Fruit fly (Drosophila melanogaster) whole organism, embryonic: ENCODE data around the gene Sfp70A4.
A peak's percentile ranks its signal among the peaks of the same experiment; 100 is the strongest.

Experiments used
- Bteb2 ChIP-seq: fragments of 200-800 bp; sonication (Bioruptor generic); optimal IDR thresholded peaks from 2 replicates; lab custom pipeline; 2016; ENCODE audit warnings: missing biosample characterization, missing genetic modification characterization
- CG11504 ChIP-seq: fragments of 200-800 bp; sonication (Bioruptor generic); optimal IDR thresholded peaks from 3 replicates; lab custom pipeline; 2019; ENCODE audit warnings: missing biosample characterization, mild to moderate bottlenecking, missing genetic modification characterization, moderate library complexity
- CG12391 ChIP-seq: fragments of 200-800 bp; sonication (Bioruptor generic); optimal IDR thresholded peaks from 3 replicates; lab custom pipeline; 2018; ENCODE audit warnings: missing biosample characterization, mild to moderate bottlenecking, missing genetic modification characterization, moderate library complexity
- CG13296 ChIP-seq: fragments of 200-800 bp; sonication (Bioruptor generic); optimal IDR thresholded peaks from 3 replicates; lab custom pipeline; 2018; ENCODE audit warnings: missing biosample characterization, mild to moderate bottlenecking, missing genetic modification characterization
- CG17359 ChIP-seq: fragments of 200-800 bp; sonication (Bioruptor generic); optimal IDR thresholded peaks from 3 replicates; lab custom pipeline; 2018; ENCODE audit warnings: missing biosample characterization, mild to moderate bottlenecking, missing genetic modification characterization, moderate library complexity
- CG2875 ChIP-seq: fragments of 200-800 bp; sonication (Bioruptor generic); optimal IDR thresholded peaks from 2 replicates; lab custom pipeline; 2017; ENCODE audit warnings: missing biosample characterization, mild to moderate bottlenecking, missing genetic modification characterization, missing genetic modification reagents
- CG7839 ChIP-seq: fragments of 200-800 bp; sonication (Bioruptor generic); optimal IDR thresholded peaks from 3 replicates; lab custom pipeline; 2018; ENCODE audit warnings: missing biosample characterization, mild to moderate bottlenecking, missing genetic modification characterization, moderate library complexity
- CG8281 ChIP-seq: fragments of 200-800 bp; sonication (Bioruptor generic); optimal IDR thresholded peaks from 2 replicates; lab custom pipeline; 2018; ENCODE audit warnings: missing biosample characterization, mild to moderate bottlenecking, missing genetic modification characterization, moderate library complexity
- CG8359 ChIP-seq: fragments of 200-800 bp; sonication (Bioruptor generic); optimal IDR thresholded peaks from 2 replicates; lab custom pipeline; 2017; ENCODE audit warnings: missing biosample characterization, mild to moderate bottlenecking, missing genetic modification characterization, borderline replicate concordance
- D19B ChIP-seq: fragments of 200-800 bp; sonication (Bioruptor generic); optimal IDR thresholded peaks from 2 replicates; lab custom pipeline; 2017; ENCODE audit warnings: missing biosample characterization, mild to moderate bottlenecking, missing genetic modification characterization
- Deaf1 ChIP-seq: fragments of 200-800 bp; optimal IDR thresholded peaks from 3 replicates; lab custom pipeline; 2019; ENCODE audit warnings: missing biosample characterization, mild to moderate bottlenecking, missing genetic modification characterization, moderate library complexity
- Drgx ChIP-seq: fragments of 200-800 bp; sonication (Bioruptor generic); IDR thresholded peaks from 2 replicates; pipeline ENCODE4 v1.3.6; 2022; ENCODE audit warnings: missing biosample characterization, missing genetic modification characterization
- Med ChIP-seq: fragments of 200-800 bp; sonication (Bioruptor generic); peaks from one replicate; lab custom pipeline; 2016; ENCODE audit warnings: missing biosample characterization, missing genetic modification characterization, mild to moderate bottlenecking, inconsistent platforms, moderate library complexity
- Oaz ChIP-seq: fragments of 200-800 bp; sonication (Bioruptor generic); IDR thresholded peaks from 2 replicates; pipeline ENCODE4 v1.3.6; 2022; ENCODE audit warnings: missing biosample characterization, missing genetic modification characterization
- Oli ChIP-seq: fragments of 200-800 bp; sonication (Bioruptor generic); optimal IDR thresholded peaks from 2 replicates; lab custom pipeline; 2018; ENCODE audit warnings: missing biosample characterization, mild to moderate bottlenecking, missing genetic modification characterization, moderate library complexity
- Sox102F ChIP-seq: fragments of 200-800 bp; sonication (Bioruptor generic); optimal IDR thresholded peaks from 2 replicates; lab custom pipeline; 2018; ENCODE audit warnings: missing biosample characterization, mild to moderate bottlenecking, missing genetic modification characterization, moderate library complexity
- az2 ChIP-seq: fragments of 200-800 bp; sonication (Bioruptor generic); optimal IDR thresholded peaks from 3 replicates; lab custom pipeline; 2016; ENCODE audit warnings: missing biosample characterization, missing genetic modification characterization
- bsh ChIP-seq, 2 experiments: fragments of 200-800 bp; sonication (Bioruptor generic); optimal IDR thresholded peaks; 2 replicates each; lab custom pipeline; 2017 to 2018; ENCODE audit warnings: mild to moderate bottlenecking in 2 of 2, missing biosample characterization in 2 of 2, missing genetic modification characterization in 2 of 2, moderate library complexity in 1 of 2
- chm ChIP-seq: fragments of 200-800 bp; sonication (Bioruptor generic); IDR thresholded peaks from 2 replicates; pipeline ENCODE4 v1.3.6; 2022; ENCODE audit warnings: missing biosample characterization, missing genetic modification characterization
- ci ChIP-seq: fragments of 200-800 bp; sonication (Bioruptor generic); IDR thresholded peaks from 3 replicates; pipeline ENCODE4 v1.3.6; 2022; ENCODE audit warnings: missing biosample characterization, missing genetic modification characterization
- ftz-f1 ChIP-seq: fragments of 200-800 bp; sonication (Bioruptor generic); optimal IDR thresholded peaks from 2 replicates; lab custom pipeline; 2016; ENCODE audit warnings: missing biosample characterization, missing genetic modification characterization
- fu2 ChIP-seq: fragments of 200-800 bp; sonication (Bioruptor generic); optimal IDR thresholded peaks from 2 replicates; lab custom pipeline; 2016; ENCODE audit warnings: missing biosample characterization, missing genetic modification characterization
- gem ChIP-seq: fragments of 200-800 bp; sonication (Bioruptor generic); optimal IDR thresholded peaks from 2 replicates; lab custom pipeline; 2019; ENCODE audit warnings: missing biosample characterization, mild to moderate bottlenecking, missing genetic modification characterization, moderate library complexity
- grn ChIP-seq: fragments of 200-800 bp; sonication (Bioruptor generic); optimal IDR thresholded peaks from 3 replicates; lab custom pipeline; 2017; ENCODE audit warnings: missing biosample characterization, missing genetic modification characterization
- jumu ChIP-seq: fragments of 200-800 bp; sonication (Bioruptor generic); optimal IDR thresholded peaks from 3 replicates; lab custom pipeline; 2016; ENCODE audit warnings: missing biosample characterization, missing genetic modification characterization
- klu ChIP-seq: fragments of 200-800 bp; sonication (Bioruptor generic); IDR thresholded peaks from 2 replicates; pipeline ENCODE4 v1.3.6; 2022; ENCODE audit warnings: missing biosample characterization, missing genetic modification characterization
- nom ChIP-seq: fragments of 200-800 bp; sonication (Bioruptor generic); optimal IDR thresholded peaks from 2 replicates; lab custom pipeline; 2017; ENCODE audit warnings: missing biosample characterization, missing genetic modification characterization, mild to moderate bottlenecking, moderate library complexity, missing genetic modification reagents
- otp ChIP-seq: fragments of 200-800 bp; sonication (Bioruptor generic); IDR thresholded peaks from 3 replicates; pipeline ENCODE4, ENCODE4 v1.3.6; 2022; ENCODE audit warnings: missing biosample characterization, missing genetic modification characterization
- row ChIP-seq: fragments of 200-800 bp; sonication (Bioruptor generic); IDR thresholded peaks from 3 replicates; pipeline ENCODE4 v1.3.6; 2022; ENCODE audit warnings: missing biosample characterization, missing genetic modification characterization
- sens ChIP-seq: fragments of 200-800 bp; sonication (Bioruptor generic); peaks from one replicate; lab custom pipeline; 2016; ENCODE audit warnings: missing biosample characterization, missing genetic modification characterization
- so ChIP-seq: fragments of 200-800 bp; sonication (Bioruptor generic); IDR thresholded peaks from 3 replicates; pipeline ENCODE4 v1.3.6; 2022; ENCODE audit warnings: missing biosample characterization, missing genetic modification characterization
- toy ChIP-seq: fragments of 200-800 bp; sonication (Bioruptor generic); IDR thresholded peaks from 2 replicates; pipeline ENCODE4 v1.3.6; 2022; ENCODE audit warnings: missing biosample characterization, missing genetic modification characterization
- unpg ChIP-seq: fragments of 200-800 bp; sonication (Bioruptor generic); optimal IDR thresholded peaks from 3 replicates; lab custom pipeline; 2018; ENCODE audit warnings: missing biosample characterization, mild to moderate bottlenecking, missing genetic modification characterization, moderate library complexity
- z ChIP-seq: fragments of 200-800 bp; sonication (Bioruptor generic); IDR thresholded peaks from 3 replicates; pipeline ENCODE4 v1.3.6; 2022; ENCODE audit warnings: missing biosample characterization, missing genetic modification characterization

The Sfp70A4 gene

dm6 chr3L:13267893-13268292, 28.8 kb downstream of the Sfp70A4 start (continued):
- TF ChIP-seq nom (GFP tag; lab: Kevin White, UChicago) (no peak), ftz-f1 (GFP tag; lab: Kevin White, UChicago) (no peak)

dm6 chr3L:13267254-13267653, 29.4 kb downstream of the Sfp70A4 start:
- TF ChIP-seq z (GFP tag; lab: Robert Waterston, UW) (no peak), so (GFP tag; lab: Robert Waterston, UW) (no peak), CG2875 (GFP tag; lab: Kevin White, UChicago) (no peak), fu2 (no peak), CG8281 (tag; lab: Kevin White, UChicago) (no peak), chm (GFP tag; lab: Robert Waterston, UW) (no peak), Oaz (no peak), toy (GFP tag; lab: Robert Waterston, UW) (no peak), row (GFP tag; lab: Robert Waterston, UW) (0 out of 3 replicates have a peak, but pooled peaks have one; percentile 10), unpg (GFP tag; lab: Kevin White, UChicago) (peak; percentile 17), CG12391 (peak; percentile 13), Drgx (GFP tag; lab: Robert Waterston, UW) (peak; percentile 39; the same call in 1 of the 2 replicates), Oli (peak; percentile 4), Deaf1 (tag; lab: Kevin White, UChicago) (no peak), bsh (GFP tag; optimal IDR thresholded peaks at IDR 0.05; lab: Kevin White, UChicago) (peak; percentile 41 to 46), sens (peak; percentile 48), gem (tag; lab: Kevin White, UChicago) (peak; percentile 31), Bteb2 (GFP tag; lab: Kevin White, UChicago) (no peak), otp (GFP tag; lab: Robert Waterston, UW) (no peak), az2 (GFP tag; lab: Kevin White, UChicago) (peak; percentile 25), CG17359 (tag; lab: Kevin White, UChicago) (peak; percentile 1), Sox102F (peak; percentile 17), CG7839 (tag; lab: Kevin White, UChicago) (peak; percentile 27), CG11504 (peak; percentile 26), CG13296 (GFP tag; lab: Kevin White, UChicago) (no peak), Med (GFP tag; lab: Kevin White, UChicago) (peak; percentile 29), jumu (GFP tag; lab: Kevin White, UChicago) (no peak)

- no peak for TF ChIP-seq klu (GFP tag; lab: Robert Waterston, UW)
- TF ChIP-seq CG8359 (GFP tag; lab: Kevin White, UChicago), result peak; percentile 96
Observed at dm6 chr3L:13266078-13266477, 30.6 kb downstream of the Sfp70A4 start.

- TF ChIP-seq ci (GFP tag; lab: Robert Waterston, UW) (0 out of 3 replicates have a peak, but pooled peaks have one; percentile 22), gem (tag; lab: Kevin White, UChicago) (peak; percentile 12), grn (no peak), Oli (peak; percentile 1), D19B (GFP tag; lab: Kevin White, UChicago) (peak; percentile 43), row (GFP tag; lab: Robert Waterston, UW) (peak; percentile 50; the same call in 2 of the 3 replicates)
Observed at dm6 chr3L:13263801-13264200, 32.9 kb downstream of the Sfp70A4 start.
